ENCODE assay signal across 2 worm cellular contexts in genomic region chrIII:3734990-3735389, ce11.
A peak's percentile ranks its signal among the peaks of the same experiment; 100 is the strongest.
TF ChIP-seq lines count a peak whose summit lies in the region.

Gene evl-18 (minus strand): TSS chrIII:3735039.

TF ChIP-seq in whole organism, L1 larva, 84 proteins besides CTCF, POLR2A, EP300 and RAD21 (continued from another document):
- no peak for TF ChIP-seq sptf-1 (tag; optimal IDR thresholded peaks at IDR 0.05; lab: Kevin White, UChicago)
- TF ChIP-seq snpc-4 (tag; optimal IDR thresholded peaks at IDR 0.05; lab: Kevin White, UChicago) = no peak
- TF ChIP-seq ceh-82 (tag; optimal IDR thresholded peaks at IDR 0.05; lab: Kevin White, UChicago) = no peak
- TF ChIP-seq lin-15B (tag; optimal IDR thresholded peaks at IDR 0.05; lab: Kevin White, UChicago) = no peak
- peak; percentile 37 for TF ChIP-seq mep-1 (tag; optimal IDR thresholded peaks at IDR 0.05; lab: Kevin White, UChicago)
- no peak for TF ChIP-seq lin-14 (GFP tag; optimal IDR thresholded peaks at IDR 0.05; lab: Kevin White, UChicago)
- TF ChIP-seq nhr-28 (tag; optimal IDR thresholded peaks at IDR 0.05; lab: Kevin White, UChicago) = no peak
- no peak for TF ChIP-seq irx-1 (tag; optimal IDR thresholded peaks at IDR 0.05; lab: Kevin White, UChicago)
- no peak for TF ChIP-seq aly-2 (tag; optimal IDR thresholded peaks at IDR 0.05; lab: Kevin White, UChicago)
- TF ChIP-seq ztf-4 (tag; optimal IDR thresholded peaks at IDR 0.05; lab: Kevin White, UChicago) = no peak
- TF ChIP-seq rnt-1 (tag; optimal IDR thresholded peaks at IDR 0.05; lab: Kevin White, UChicago) = no peak
- no peak for TF ChIP-seq mdl-1 (tag; optimal IDR thresholded peaks at IDR 0.05; lab: Kevin White, UChicago)
- TF ChIP-seq snu-23 (GFP tag; optimal IDR thresholded peaks at IDR 0.05; lab: Kevin White, UChicago) = no peak
- TF ChIP-seq efl-1 (optimal IDR thresholded peaks at IDR 0.05; lab: Kevin White, UChicago) = peak; percentile 48 to 56
- peak; percentile 72 to 97 for TF ChIP-seq efl-1 (GFP tag; optimal IDR thresholded peaks at IDR 0.05 in 1 of 2; lab: Kevin White, UChicago)
- TF ChIP-seq fos-1 (tag; optimal IDR thresholded peaks at IDR 0.05; lab: Kevin White, UChicago) = no peak
- TF ChIP-seq nhr-20 (tag; optimal IDR thresholded peaks at IDR 0.05; lab: Kevin White, UChicago) = no peak
- peak; percentile 34 for TF ChIP-seq blmp-1 (tag; optimal IDR thresholded peaks at IDR 0.05; lab: Kevin White, UChicago)
- no peak for TF ChIP-seq nhr-76 (tag; optimal IDR thresholded peaks at IDR 0.05; lab: Kevin White, UChicago)
- no peak for TF ChIP-seq nhr-84 (tag; optimal IDR thresholded peaks at IDR 0.05; lab: Kevin White, UChicago)
- TF ChIP-seq pqm-1 (tag; optimal IDR thresholded peaks at IDR 0.05; lab: Kevin White, UChicago) = no peak
- TF ChIP-seq nhr-237 (tag; optimal IDR thresholded peaks at IDR 0.05; lab: Kevin White, UChicago) = no peak
- TF ChIP-seq lsy-2 (tag; optimal IDR thresholded peaks at IDR 0.05; lab: Kevin White, UChicago) = peak in 1 of 2 experiments; percentile 55
- TF ChIP-seq unc-30 (tag; optimal IDR thresholded peaks at IDR 0.05; lab: Kevin White, UChicago) = no peak
- TF ChIP-seq Y116A8C.19 (tag; optimal IDR thresholded peaks at IDR 0.05; lab: Kevin White, UChicago; ENCODE audit: borderline replicate concordance) = no peak
- no peak for TF ChIP-seq ets-5 (GFP tag; IDR thresholded peaks at IDR 0.05; lab: Robert Waterston, UW)
- no peak for TF ChIP-seq elt-3 (tag; optimal IDR thresholded peaks at IDR 0.05; lab: Kevin White, UChicago)
- no peak for TF ChIP-seq lin-13 (GFP tag; optimal IDR thresholded peaks at IDR 0.05; lab: Kevin White, UChicago)
- TF ChIP-seq fkh-10 (GFP tag; optimal IDR thresholded peaks at IDR 0.05; lab: Kevin White, UChicago) = no peak
- no peak for TF ChIP-seq ztf-11 (tag; optimal IDR thresholded peaks at IDR 0.05; lab: Kevin White, UChicago)
- no peak for TF ChIP-seq tlp-1 (tag; optimal IDR thresholded peaks at IDR 0.05; lab: Kevin White, UChicago)
- TF ChIP-seq ceh-88 (GFP tag; IDR thresholded peaks at IDR 0.05; lab: Robert Waterston, UW) = no peak
TF ChIP-seq in whole organism, L1 larva: peak in this region for 6.

TF ChIP-seq in whole organism, L3 larva, 47 proteins besides CTCF, POLR2A, EP300 and RAD21 (continued from another document):
- TF ChIP-seq eor-1 (tag; optimal IDR thresholded peaks at IDR 0.05; lab: Kevin White, UChicago) (no peak), egl-27 (tag; optimal IDR thresholded peaks at IDR 0.05; lab: Kevin White, UChicago) (no peak), elt-3 (tag; optimal IDR thresholded peaks at IDR 0.05; lab: Kevin White, UChicago) (no peak), tbx-2 (tag; optimal IDR thresholded peaks at IDR 0.05; lab: Kevin White, UChicago) (no peak), lsy-12 (tag; optimal IDR thresholded peaks at IDR 0.05; lab: Kevin White, UChicago) (no peak), ztf-11 (tag; optimal IDR thresholded peaks at IDR 0.05; lab: Kevin White, UChicago) (no peak), unc-62 (GFP tag; optimal IDR thresholded peaks at IDR 0.05; lab: Kevin White, UChicago) (no peak), daf-12 (tag; optimal IDR thresholded peaks at IDR 0.05; lab: Kevin White, UChicago) (no peak)
